Fruit fly (Drosophila melanogaster): ENCODE data around the gene Mst77F.

DNA sequence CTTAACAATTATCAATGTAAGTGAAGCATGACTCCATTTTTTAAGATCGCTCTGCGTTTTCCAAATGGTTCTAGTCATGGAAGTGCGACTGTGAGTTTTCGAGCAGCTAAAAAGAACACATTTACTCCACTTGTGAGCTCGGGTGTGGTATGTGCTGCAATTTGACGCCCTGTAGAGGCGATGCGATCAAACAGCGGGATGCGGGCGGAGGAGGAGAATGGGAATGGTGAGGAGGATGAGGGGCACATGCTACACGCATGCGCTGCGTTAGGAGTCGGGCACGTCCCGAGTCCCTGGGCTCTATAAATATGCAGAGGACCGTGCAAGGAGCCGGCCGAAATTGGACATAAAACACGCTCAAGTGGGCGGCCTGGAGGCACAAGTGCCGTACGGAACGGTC is 28.5 kb downstream of the Mst77F start:
- no peak for TF ChIP-seq CG34367 (tag; optimal IDR thresholded peaks at IDR 0.05)
- no peak for TF ChIP-seq gl (tag; optimal IDR thresholded peaks at IDR 0.05)
- TF ChIP-seq Ets98B (GFP tag; IDR thresholded peaks at IDR 0.05): no peak
- no peak for TF ChIP-seq CG8301 (tag; optimal IDR thresholded peaks at IDR 0.05)
- TF ChIP-seq CG4496 (GFP tag; IDR thresholded peaks at IDR 0.05): no peak
- no peak for TF ChIP-seq EcR (GFP tag; optimal IDR thresholded peaks at IDR 0.05)
- TF ChIP-seq rn (GFP tag; IDR thresholded peaks at IDR 0.05): no peak
- TF ChIP-seq CG32121 (GFP tag; IDR thresholded peaks at IDR 0.05): no peak

All from whole organism, pupa.